Fruit fly (Drosophila melanogaster) whole organism, embryonic: ENCODE data around the gene UGP.

ENCODE experiments used
- BEAF-32 ChIP-seq: fragments of 200-800 bp; sonication (Bioruptor generic); optimal IDR thresholded peaks from 3 replicates; lab custom pipeline; 2017; ENCODE audit warnings: missing biosample characterization, missing genetic modification characterization, mild to moderate bottlenecking, moderate library complexity, missing genetic modification reagents
- CG10543 ChIP-seq: fragments of 200-800 bp; sonication (Bioruptor generic); optimal IDR thresholded peaks from 3 replicates; lab custom pipeline; 2017; ENCODE audit warnings: missing biosample characterization, mild to moderate bottlenecking, missing genetic modification characterization, moderate library complexity
- CG12155 ChIP-seq: fragments of 200-800 bp; sonication (Bioruptor generic); optimal IDR thresholded peaks from 3 replicates; lab custom pipeline; 2016; ENCODE audit warnings: missing biosample characterization, missing genetic modification characterization
- CG14441 ChIP-seq: fragments of 200-800 bp; sonication (Bioruptor generic); IDR thresholded peaks from 2 replicates; pipeline ENCODE4 v1.3.6; 2022; ENCODE audit warnings: missing biosample characterization, missing genetic modification characterization
- CG14667 ChIP-seq: fragments of 200-800 bp; sonication (Bioruptor generic); IDR thresholded peaks from 2 replicates; pipeline ENCODE4 v1.3.6; 2022; ENCODE audit warnings: missing biosample characterization, missing genetic modification characterization
- CG18262 ChIP-seq: fragments of 200-800 bp; optimal IDR thresholded peaks from 3 replicates; lab custom pipeline; 2019; ENCODE audit warnings: missing biosample characterization, mild to moderate bottlenecking, missing genetic modification characterization, moderate library complexity
- CG3847 ChIP-seq: fragments of 200-800 bp; sonication (Bioruptor generic); IDR thresholded peaks from 2 replicates; pipeline ENCODE4 v1.3.6; 2022; ENCODE audit warnings: missing biosample characterization, missing genetic modification characterization
- CG4282 ChIP-seq: fragments of 200-800 bp; sonication (Bioruptor generic); optimal IDR thresholded peaks from 2 replicates; lab custom pipeline; 2016; ENCODE audit warnings: missing biosample characterization, missing genetic modification characterization
- CG4424 ChIP-seq: fragments of 200-800 bp; sonication (Bioruptor generic); optimal IDR thresholded peaks from 3 replicates; lab custom pipeline; 2016; ENCODE audit warnings: missing biosample characterization, missing genetic modification characterization
- CG4854 ChIP-seq: fragments of 200-800 bp; sonication (Bioruptor generic); optimal IDR thresholded peaks from 2 replicates; lab custom pipeline; 2016; ENCODE audit warnings: missing biosample characterization, missing genetic modification characterization, inconsistent platforms
- CG6272 ChIP-seq: fragments of 200-800 bp; sonication (Bioruptor generic); IDR thresholded peaks from 2 replicates; pipeline ENCODE4 v1.3.6; 2022; ENCODE audit warnings: missing biosample characterization, missing genetic modification characterization
- CG6683 ChIP-seq: fragments of 200-800 bp; sonication (Bioruptor generic); optimal IDR thresholded peaks from 2 replicates; lab custom pipeline; 2017; ENCODE audit warnings: missing biosample characterization, mild to moderate bottlenecking, missing genetic modification characterization, missing genetic modification reagents
- CG6791 ChIP-seq: fragments of 200-800 bp; sonication (Bioruptor generic); IDR thresholded peaks from 3 replicates; pipeline ENCODE4 v1.3.6; 2022; ENCODE audit warnings: missing biosample characterization, missing genetic modification characterization; ENCODE audit not compliant: partially characterized antibody
- CG6854 ChIP-seq: fragments of 200-800 bp; sonication (Bioruptor generic); optimal IDR thresholded peaks from 3 replicates; lab custom pipeline; 2017; ENCODE audit warnings: missing biosample characterization, mild to moderate bottlenecking, missing genetic modification characterization
- CG8290 ChIP-seq, 3 experiments: fragments of 200-800 bp; sonication (Bioruptor generic); optimal IDR thresholded peaks; 2 replicates each; lab custom pipeline; 2016 to 2019; ENCODE audit warnings: missing biosample characterization in 3 of 3, missing genetic modification characterization in 3 of 3, mild to moderate bottlenecking in 2 of 3, moderate library complexity in 1 of 3
- CG9727 ChIP-seq: fragments of 200-800 bp; sonication (Bioruptor generic); optimal IDR thresholded peaks from 3 replicates; lab custom pipeline; 2017; ENCODE audit warnings: missing biosample characterization, mild to moderate bottlenecking, missing genetic modification characterization
- D19A ChIP-seq: fragments of 200-800 bp; optimal IDR thresholded peaks from 3 replicates; lab custom pipeline; 2019; ENCODE audit warnings: missing biosample characterization, mild to moderate bottlenecking, missing genetic modification characterization, moderate library complexity
- D19B ChIP-seq: fragments of 200-800 bp; sonication (Bioruptor generic); optimal IDR thresholded peaks from 2 replicates; lab custom pipeline; 2017; ENCODE audit warnings: missing biosample characterization, mild to moderate bottlenecking, missing genetic modification characterization
- Gug ChIP-seq: fragments of 200-800 bp; sonication (Bioruptor generic); IDR thresholded peaks from 4 replicates; pipeline ENCODE4 v1.3.6; 2022; ENCODE audit warnings: missing biosample characterization, missing genetic modification characterization
- HLH3B ChIP-seq: fragments of 200-800 bp; sonication (Bioruptor generic); IDR thresholded peaks from 2 replicates; pipeline ENCODE4 v1.3.6; 2022; ENCODE audit warnings: missing biosample characterization, missing genetic modification characterization
- HLH4C ChIP-seq: fragments of 200-800 bp; sonication (Bioruptor generic); IDR thresholded peaks from 3 replicates; pipeline ENCODE4 v1.3.6; 2022; ENCODE audit warnings: missing biosample characterization, missing genetic modification characterization; ENCODE audit not compliant: partially characterized antibody
- Hr39 ChIP-seq: fragments of >200 bp; optimal IDR thresholded peaks from 2 replicates; lab custom pipeline; 2017
- Lim3 ChIP-seq: fragments of 200-800 bp; sonication (Bioruptor generic); IDR thresholded peaks from 2 replicates; pipeline ENCODE4 v1.3.6; 2022; ENCODE audit warnings: missing biosample characterization, missing genetic modification characterization
- NC2α ChIP-seq: fragments of 200-800 bp; sonication (Bioruptor generic); optimal IDR thresholded peaks from 2 replicates; lab custom pipeline; 2016; ENCODE audit warnings: missing biosample characterization, missing genetic modification characterization
- NfI ChIP-seq: fragments of 200-800 bp; sonication (Bioruptor generic); optimal IDR thresholded peaks from 3 replicates; lab custom pipeline; 2018; ENCODE audit warnings: missing biosample characterization, mild to moderate bottlenecking, missing genetic modification characterization, moderate library complexity
- Opbp ChIP-seq: fragments of 200-800 bp; sonication (Bioruptor generic); IDR thresholded peaks from 3 replicates; pipeline ENCODE4 v1.3.6; 2022; ENCODE audit warnings: missing biosample characterization, missing genetic modification characterization; ENCODE audit not compliant: partially characterized antibody
- Six4 ChIP-seq: fragments of 200-800 bp; sonication (Bioruptor generic); optimal IDR thresholded peaks from 2 replicates; lab custom pipeline; 2016; ENCODE audit warnings: missing biosample characterization, missing genetic modification characterization
- Spps ChIP-seq: fragments of 200-800 bp; sonication (Bioruptor generic); optimal IDR thresholded peaks from 2 replicates; lab custom pipeline; 2018; ENCODE audit warnings: missing biosample characterization, mild to moderate bottlenecking, missing genetic modification characterization
- Stat92E ChIP-seq, 3 experiments: fragments of >200 bp in 2 of 3; fragments of 200-800 bp in 1 of 3; sonication (Bioruptor generic) in 1 of 3; optimal IDR thresholded peaks; 2 replicates each; lab custom pipeline; 2017 to 2019; ENCODE audit warnings: missing biosample characterization in 3 of 3, missing genetic modification characterization in 3 of 3, mild to moderate bottlenecking in 1 of 3, moderate library complexity in 1 of 3
- ab ChIP-seq: fragments of 200-800 bp; sonication (Bioruptor generic); optimal IDR thresholded peaks from 2 replicates; lab custom pipeline; 2016; ENCODE audit warnings: missing biosample characterization, missing genetic modification characterization
- ac ChIP-seq: fragments of 200-800 bp; sonication (Bioruptor generic); optimal IDR thresholded peaks from 3 replicates; lab custom pipeline; 2017; ENCODE audit warnings: missing biosample characterization, mild to moderate bottlenecking, missing genetic modification characterization
- ase ChIP-seq: fragments of 200-800 bp; sonication (Bioruptor generic); IDR thresholded peaks from 3 replicates; pipeline ENCODE4 v1.3.6; 2022; ENCODE audit warnings: missing biosample characterization, missing genetic modification characterization
- bcd ChIP-seq: fragments of 200-800 bp; sonication (Bioruptor generic); optimal IDR thresholded peaks from 2 replicates; lab custom pipeline; 2017; ENCODE audit warnings: missing biosample characterization, mild to moderate bottlenecking, missing genetic modification characterization
- cas ChIP-seq: fragments of 200-800 bp; sonication (Bioruptor generic); IDR thresholded peaks from 2 replicates; pipeline ENCODE4 v1.3.6; 2022; ENCODE audit warnings: missing biosample characterization, missing genetic modification characterization
- ci ChIP-seq: fragments of 200-800 bp; sonication (Bioruptor generic); IDR thresholded peaks from 3 replicates; pipeline ENCODE4 v1.3.6; 2022; ENCODE audit warnings: missing biosample characterization, missing genetic modification characterization
- crol ChIP-seq: fragments of 200-800 bp; sonication (Bioruptor generic); IDR thresholded peaks from 2 replicates; pipeline ENCODE4 v1.3.6; 2022; ENCODE audit warnings: missing biosample characterization, missing genetic modification characterization
- dysf ChIP-seq: fragments of 200-800 bp; sonication (Bioruptor generic); IDR thresholded peaks from 3 replicates; pipeline ENCODE4 v1.3.6; 2022; ENCODE audit warnings: missing biosample characterization, missing genetic modification characterization
- gem ChIP-seq: fragments of 200-800 bp; sonication (Bioruptor generic); optimal IDR thresholded peaks from 2 replicates; lab custom pipeline; 2019; ENCODE audit warnings: missing biosample characterization, mild to moderate bottlenecking, missing genetic modification characterization, moderate library complexity
- klu ChIP-seq: fragments of 200-800 bp; sonication (Bioruptor generic); IDR thresholded peaks from 2 replicates; pipeline ENCODE4 v1.3.6; 2022; ENCODE audit warnings: missing biosample characterization, missing genetic modification characterization
- lmd ChIP-seq: fragments of 200-800 bp; sonication (Bioruptor generic); IDR thresholded peaks from 2 replicates; pipeline ENCODE4 v1.3.6; 2022; ENCODE audit warnings: missing biosample characterization, missing genetic modification characterization
- lov ChIP-seq, 2 experiments: fragments of 200-800 bp in 1 of 2; fragments of >200 bp in 1 of 2; sonication (Bioruptor generic) in 1 of 2; IDR thresholded peaks in 1 of 2; optimal IDR thresholded peaks in 1 of 2; 2 replicates in 1 of 2; 3 replicates in 1 of 2; pipeline versions ENCODE4 v1.3.6 to Lab custom; 2017 to 2022; ENCODE audit warnings: missing biosample characterization in 1 of 2, missing genetic modification characterization in 1 of 2
- maf-S ChIP-seq: fragments of 200-800 bp; sonication (Bioruptor generic); optimal IDR thresholded peaks from 2 replicates; lab custom pipeline; 2016; ENCODE audit warnings: missing biosample characterization, missing genetic modification characterization
- pan ChIP-seq, 4 experiments: fragments of >200 bp in 3 of 4; fragments of 200-800 bp in 1 of 4; sonication (Bioruptor generic) in 1 of 4; optimal IDR thresholded peaks in 3 of 4; IDR thresholded peaks in 1 of 4; 2 replicates each; pipeline versions ENCODE4 v1.3.6 to Lab custom; 2017 to 2022; ENCODE audit warnings: missing biosample characterization in 2 of 4, missing genetic modification characterization in 2 of 4, mixed read lengths in 1 of 4
- pho ChIP-seq: fragments of 200-800 bp; sonication (Bioruptor generic); optimal IDR thresholded peaks from 2 replicates; lab custom pipeline; 2016; ENCODE audit warnings: missing biosample characterization, missing genetic modification characterization
- pita ChIP-seq: fragments of 200-800 bp; sonication (Bioruptor generic); optimal IDR thresholded peaks from 2 replicates; lab custom pipeline; 2017; ENCODE audit warnings: missing biosample characterization, mild to moderate bottlenecking, missing genetic modification characterization
- sd ChIP-seq: fragments of 200-800 bp; sonication (Bioruptor generic); optimal IDR thresholded peaks from 3 replicates; lab custom pipeline; 2018; ENCODE audit warnings: missing biosample characterization, mild to moderate bottlenecking, missing genetic modification characterization, moderate library complexity
- slbo ChIP-seq: fragments of 200-800 bp; sonication (Bioruptor generic); IDR thresholded peaks from 2 replicates; pipeline ENCODE4 v1.3.6; 2022; ENCODE audit warnings: missing biosample characterization, missing genetic modification characterization
- tin ChIP-seq: fragments of 200-800 bp; sonication (Bioruptor generic); optimal IDR thresholded peaks from 3 replicates; lab custom pipeline; 2016; ENCODE audit warnings: missing biosample characterization, missing genetic modification characterization
- usp ChIP-seq: fragments of >200 bp; optimal IDR thresholded peaks from 2 replicates; lab custom pipeline; 2017; ENCODE audit warnings: missing biosample characterization, missing genetic modification characterization

Gene UGP

DNA sequence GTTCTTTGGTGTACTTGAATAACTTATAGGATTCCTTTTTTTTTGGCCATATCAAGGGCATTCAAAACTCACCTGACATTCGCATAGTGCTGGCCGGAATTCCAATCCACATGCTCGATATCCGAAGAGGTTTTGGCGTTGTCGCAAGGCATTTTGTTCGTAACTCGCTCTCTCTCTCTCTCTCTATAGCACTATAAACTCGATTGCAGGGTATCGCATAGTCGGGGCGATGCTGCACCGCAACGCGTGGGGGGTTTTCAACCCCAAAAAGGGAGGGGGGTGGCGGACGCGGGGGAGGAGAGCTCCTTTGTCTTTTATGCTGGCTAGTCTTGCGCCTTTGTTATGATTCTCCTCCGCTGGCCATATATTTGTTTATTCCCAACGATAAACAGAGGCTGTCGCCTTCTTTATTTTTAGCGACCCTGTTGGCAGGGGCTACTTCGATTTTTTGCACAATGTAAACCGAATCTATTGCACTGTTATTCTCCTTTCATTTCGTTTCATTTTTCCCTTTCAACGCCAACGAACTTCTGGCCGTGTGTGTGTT, 39.8 kb upstream of the UGP start:
- TF ChIP-seq CG10543 (no peak), pita (no peak), sd (tag; lab: Kevin White, UChicago) (peak; percentile 30), Six4 (GFP tag; lab: Kevin White, UChicago) (no peak), usp (GFP tag; lab: Kevin White, UChicago) (no peak), ase (no peak), Spps (tag; lab: Kevin White, UChicago) (no peak), dysf (peak; percentile 40; the same call in 1 of the 3 replicates), D19A (tag; lab: Kevin White, UChicago) (peak; percentile 85), bcd (GFP tag; lab: Kevin White, UChicago) (peak; percentile 15), Gug (0 out of 4 replicates have a peak, but pooled peaks have one; percentile 18), CG6272 (GFP tag; lab: Robert Waterston, UW) (no peak), HLH3B (GFP tag; lab: Robert Waterston, UW) (no peak), Hr39 (no peak), klu (GFP tag; lab: Robert Waterston, UW) (no peak), CG8290 (GFP tag; optimal IDR thresholded peaks at IDR 0.05; lab: Kevin White, UChicago) (no peak), CG8290 (tag; optimal IDR thresholded peaks at IDR 0.05; lab: Kevin White, UChicago) (peak in 1 of 2 experiments; percentile 25), ab (GFP tag; lab: Kevin White, UChicago) (no peak), CG4282 (GFP tag; lab: Kevin White, UChicago) (no peak), BEAF-32 (no peak), CG6854 (GFP tag; lab: Kevin White, UChicago) (no peak), CG6683 (GFP tag; lab: Kevin White, UChicago) (no peak), CG4424 (peak; percentile 25), NC2α (no peak), CG14667 (GFP tag; lab: Robert Waterston, UW) (no peak), Opbp (0 out of 3 replicates have a peak, but pooled peaks have one; percentile 13), ci (GFP tag; lab: Robert Waterston, UW) (peak; percentile 54; the same call in 2 of the 3 replicates), CG12155 (no peak), slbo (GFP tag; lab: Robert Waterston, UW) (0 out of 2 replicates have a peak, but pooled peaks have one; percentile 20), CG18262 (tag; lab: Kevin White, UChicago) (peak; percentile 0), D19B (GFP tag; lab: Kevin White, UChicago) (peak; percentile 90), pho (GFP tag; lab: Kevin White, UChicago) (no peak), pan (optimal IDR thresholded peaks at IDR 0.05; lab: Kevin White, UChicago) (peak in 1 of 2 experiments; percentile 46), pan (GFP tag; optimal IDR thresholded peaks at IDR 0.05 in 1 of 2, IDR thresholded peaks at IDR 0.05 in 1 of 2) (peak in 1 of 2 experiments; percentile 7), cas (GFP tag; lab: Robert Waterston, UW) (no peak), lov (optimal IDR thresholded peaks at IDR 0.05; lab: Kevin White, UChicago) (no peak), lov (GFP tag; IDR thresholded peaks at IDR 0.05; lab: Robert Waterston, UW) (no peak), Stat92E (GFP tag; optimal IDR thresholded peaks at IDR 0.05; lab: Kevin White, UChicago) (no peak), Lim3 (GFP tag; lab: Robert Waterston, UW) (no peak), CG3847 (no peak), CG6791 (GFP tag; lab: Robert Waterston, UW) (no peak), CG14441 (GFP tag; lab: Robert Waterston, UW) (0 out of 2 replicates have a peak, but pooled peaks have one; percentile 8), gem (tag; lab: Kevin White, UChicago) (peak; percentile 24), lmd (peak; percentile 37; the same call in 1 of the 2 replicates), HLH4C (GFP tag; lab: Robert Waterston, UW) (no peak), crol (peak; percentile 69), tin (GFP tag; lab: Kevin White, UChicago) (no peak), CG4854 (GFP tag; lab: Kevin White, UChicago) (no peak), CG9727 (GFP tag; lab: Kevin White, UChicago) (peak; percentile 6), maf-S (GFP tag; lab: Kevin White, UChicago) (no peak), ac (GFP tag; lab: Kevin White, UChicago) (no peak), NfI (no peak)
